Worm (Caenorhabditis elegans): ENCODE measurements around the gene his-7.
"Not testable (repeated sequence)": the region's sequence is repeated elsewhere in the genome, so short reads cannot be mapped to it uniquely, and the experiment has no call there.

his-7 gene

DNA sequence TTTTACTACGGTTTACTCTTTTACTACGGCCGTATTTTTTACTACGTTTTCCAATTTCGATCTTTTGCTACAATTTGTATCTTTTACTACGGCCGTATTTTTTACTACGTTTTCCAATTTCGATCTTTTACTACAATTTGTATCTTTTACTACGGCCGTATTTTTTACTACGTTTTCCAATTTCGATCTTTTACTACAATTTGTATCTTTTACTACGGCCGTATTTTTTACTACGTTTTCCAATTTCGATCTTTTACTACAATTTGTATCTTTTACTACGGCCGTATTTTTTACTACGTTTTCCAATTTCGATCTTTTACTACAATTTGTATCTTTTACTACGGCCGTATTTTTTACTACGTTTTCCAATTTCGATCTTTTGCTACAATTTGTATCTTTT is 41.6 kb downstream of the his-7 start, which contains the start of gene F25G6.1:
Gene F25G6.1, plus strand, starts transcription at position 301 of the 400 bp plus-strand sequence.
- TF ChIP-seq W03F9.2, dao-5, him-1 (tag; optimal IDR thresholded peaks at IDR 0.05): not testable (repeated sequence)

DNA sequence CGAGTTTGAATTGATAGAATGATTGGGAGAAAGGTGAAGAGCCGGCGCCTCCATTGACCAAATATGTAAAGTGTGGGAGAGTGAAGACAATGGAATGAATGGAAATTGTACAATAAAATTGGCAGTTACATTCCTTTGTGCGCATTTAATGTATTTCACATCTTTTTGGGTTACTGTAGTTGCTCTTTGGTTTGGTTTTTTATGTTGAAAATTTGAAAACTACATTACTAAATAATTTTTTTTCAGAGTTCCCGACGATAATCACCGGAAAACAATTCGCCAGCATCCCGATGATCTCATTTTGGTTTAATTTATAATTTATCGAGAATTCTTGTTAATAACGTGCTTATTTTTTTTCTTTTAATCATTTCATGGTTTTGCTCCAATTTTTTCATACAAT is 47.8 kb downstream of the his-7 start, which contains the start of gene C10B5.1:
Gene C10B5.1, plus strand, starts transcription at position 301 of the 400 bp plus-strand sequence.
- TF ChIP-seq dao-5 (tag; optimal IDR thresholded peaks at IDR 0.05), result no peak
- TF ChIP-seq W03F9.2 (tag; optimal IDR thresholded peaks at IDR 0.05), result no peak
- no peak for TF ChIP-seq him-1 (tag; optimal IDR thresholded peaks at IDR 0.05)
